Fruit fly (Drosophila melanogaster): ENCODE results near the gene CG12170.

CG12170 gene

DNA sequence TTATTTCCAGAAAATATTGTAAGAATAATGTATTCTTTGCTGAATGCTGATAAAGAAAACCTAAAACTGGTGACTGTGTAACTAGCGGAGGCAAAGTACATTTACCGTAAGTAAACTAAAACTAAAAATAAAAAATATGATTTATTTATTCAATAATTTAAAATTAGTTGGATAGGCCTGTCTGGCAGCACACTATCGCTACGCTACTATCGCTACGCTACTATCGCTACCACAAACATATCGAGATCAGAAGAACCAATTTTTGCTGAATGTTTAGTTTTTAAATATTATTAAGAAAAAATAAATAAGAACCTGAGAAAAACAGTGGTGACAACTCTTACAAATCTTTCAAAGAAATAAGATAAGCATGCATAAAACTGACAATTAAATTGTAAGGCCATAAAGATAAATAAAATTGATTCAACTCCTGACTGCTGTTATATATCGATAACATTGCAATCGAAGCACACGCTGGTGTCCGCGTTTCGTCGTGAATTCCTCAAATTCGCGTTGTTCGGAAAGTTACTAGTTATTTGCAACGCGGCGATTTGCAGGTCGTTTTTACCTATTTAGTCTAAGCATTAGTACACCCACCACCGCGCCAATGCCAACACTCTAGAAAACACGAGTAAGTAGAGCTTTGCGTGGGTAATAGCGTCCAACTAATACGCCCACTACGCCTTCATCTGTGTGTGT lies 23.3 kb downstream of the CG12170 start, which contains the start of gene Wdr33 (continued):
- TF ChIP-seq Jarid2 (GFP tag; optimal IDR thresholded peaks at IDR 0.05) (no peak), Hr78 (GFP tag; optimal IDR thresholded peaks at IDR 0.05) (no peak), bcd (GFP tag; optimal IDR thresholded peaks at IDR 0.05) (peak; percentile 22), amos (GFP tag; IDR thresholded peaks at IDR 0.05; ENCODE audit: partially characterized antibody) (peak; percentile 91), CG14050 (GFP tag; IDR thresholded peaks at IDR 0.05) (no peak), gro (GFP tag; optimal IDR thresholded peaks at IDR 0.05) (no peak), CG1792 (GFP tag; optimal IDR thresholded peaks at IDR 0.05) (no peak), Gsc (GFP tag; IDR thresholded peaks at IDR 0.05) (no peak), dan (GFP tag; IDR thresholded peaks at IDR 0.05) (no peak), CG4424 (GFP tag; optimal IDR thresholded peaks at IDR 0.05) (peak; percentile 48), jigr1 (GFP tag; IDR thresholded peaks at IDR 0.05) (peak; percentile 42; the same call in 2 of the 3 replicates), HLHmδ (GFP tag; optimal IDR thresholded peaks at IDR 0.05) (no peak), schlank (tag; optimal IDR thresholded peaks at IDR 0.05) (no peak), CG18764 (GFP tag; optimal IDR thresholded peaks at IDR 0.05) (no peak), vnd (GFP tag; IDR thresholded peaks at IDR 0.05; ENCODE audit: partially characterized antibody) (peak; percentile 88), CG14667 (GFP tag; IDR thresholded peaks at IDR 0.05) (peak; percentile 16; the same call in 1 of the 2 replicates), TFAM (GFP tag; optimal IDR thresholded peaks at IDR 0.05) (no peak), CG15514 (GFP tag; optimal IDR thresholded peaks at IDR 0.05) (peak; percentile 43), ssp (GFP tag; IDR thresholded peaks at IDR 0.05) (no peak), crc (GFP tag; optimal IDR thresholded peaks at IDR 0.05) (no peak), H2.0 (GFP tag; IDR thresholded peaks at IDR 0.05) (peak; percentile 21; the same call in 1 of the 2 replicates), Sry-δ (GFP tag; optimal IDR thresholded peaks at IDR 0.05) (peak; percentile 16), CG10209 (GFP tag; optimal IDR thresholded peaks at IDR 0.05) (peak; percentile 27), exex (tag; optimal IDR thresholded peaks at IDR 0.05) (no peak), CG9797 (GFP tag; optimal IDR thresholded peaks at IDR 0.05) (no peak), CG30020 (tag; optimal IDR thresholded peaks at IDR 0.05) (peak; percentile 35), CG18599 (GFP tag; optimal IDR thresholded peaks at IDR 0.05) (peak; percentile 12), slp2 (GFP tag; optimal IDR thresholded peaks at IDR 0.05) (no peak), CG16815 (GFP tag; optimal IDR thresholded peaks at IDR 0.05) (peak; percentile 30), Bteb2 (GFP tag; optimal IDR thresholded peaks at IDR 0.05) (peak; percentile 15), wor (GFP tag; IDR thresholded peaks at IDR 0.05) (0 out of 2 replicates have a peak, but pooled peaks have one; percentile 13), CG14710 (tag; optimal IDR thresholded peaks at IDR 0.05) (peak; percentile 59), h (optimal IDR thresholded peaks at IDR 0.05) (no peak), ase (GFP tag; IDR thresholded peaks at IDR 0.05) (no peak; the same call in 2 of the 3 replicates), psq (GFP tag; optimal IDR thresholded peaks at IDR 0.05) (no peak), Dip2 (GFP tag; IDR thresholded peaks at IDR 0.05) (no peak), CG11504 (tag; optimal IDR thresholded peaks at IDR 0.05) (no peak), Elba2 (GFP tag; optimal IDR thresholded peaks at IDR 0.05) (no peak), bab2 (GFP tag; optimal IDR thresholded peaks at IDR 0.05) (no peak), CG2116 (GFP tag; optimal IDR thresholded peaks at IDR 0.05) (peak; percentile 39), jumu (GFP tag; optimal IDR thresholded peaks at IDR 0.05) (no peak), CG2120 (GFP tag; optimal IDR thresholded peaks at IDR 0.05) (no peak), CG10959 (GFP tag; IDR thresholded peaks at IDR 0.05) (no peak), fd64A (GFP tag; optimal IDR thresholded peaks at IDR 0.05) (no peak), CG7839 (tag; optimal IDR thresholded peaks at IDR 0.05) (no peak), Ssrp (tag; optimal IDR thresholded peaks at IDR 0.05) (peak; percentile 54), chif (GFP tag; optimal IDR thresholded peaks at IDR 0.05) (no peak), da (GFP tag; optimal IDR thresholded peaks at IDR 0.05) (no peak), Chrac-16 (GFP tag; optimal IDR thresholded peaks at IDR 0.05) (peak; percentile 7), CG13424 (tag; optimal IDR thresholded peaks at IDR 0.05) (peak; percentile 56)
